Fruit fly (Drosophila melanogaster): ENCODE data around the gene CG7987.

CG7987 gene

DNA sequence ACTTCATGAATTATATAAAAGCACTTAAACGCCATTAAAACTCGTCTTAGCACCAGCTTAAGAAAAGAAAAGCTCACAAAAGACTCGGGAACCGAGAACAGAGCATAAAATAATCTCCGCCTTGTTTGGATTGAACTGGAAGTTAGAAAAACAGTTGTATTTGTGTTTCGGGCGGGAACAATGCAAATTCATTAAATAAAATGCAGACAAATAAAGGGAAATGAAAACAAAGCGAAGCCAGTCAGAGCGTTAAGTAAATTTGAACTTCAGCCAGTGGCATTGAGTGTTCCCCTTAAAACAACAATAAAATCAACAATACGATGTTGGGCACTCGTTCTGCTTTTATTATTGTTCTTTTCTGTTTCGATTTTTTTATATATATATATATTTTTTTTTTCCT lies 49.0 kb downstream of the CG7987 start:
- no peak for TF ChIP-seq toe (GFP tag; optimal IDR thresholded peaks at IDR 0.05)
- TF ChIP-seq CG33017 (tag; optimal IDR thresholded peaks at IDR 0.05): no peak
- no peak for TF ChIP-seq CG5204 (GFP tag; optimal IDR thresholded peaks at IDR 0.05)
- TF ChIP-seq cic (GFP tag; optimal IDR thresholded peaks at IDR 0.05): no peak
- no peak for TF ChIP-seq bab1 (GFP tag; optimal IDR thresholded peaks at IDR 0.05)
- TF ChIP-seq Crg-1 (GFP tag; optimal IDR thresholded peaks at IDR 0.05): no peak
- TF ChIP-seq CG11617 (GFP tag; optimal IDR thresholded peaks at IDR 0.05): no peak
- TF ChIP-seq CG14711 (tag; optimal IDR thresholded peaks at IDR 0.05): no peak
- no peak for TF ChIP-seq ovo (GFP tag; optimal IDR thresholded peaks at IDR 0.05)
- no peak for TF ChIP-seq CG7101 (tag; optimal IDR thresholded peaks at IDR 0.05)

- TF ChIP-seq Clk (GFP tag; optimal IDR thresholded peaks at IDR 0.05) (no peak), CG12768 (GFP tag; optimal IDR thresholded peaks at IDR 0.05) (no peak), toe (GFP tag; optimal IDR thresholded peaks at IDR 0.05) (no peak), CG1620 (GFP tag; optimal IDR thresholded peaks at IDR 0.05) (no peak), CG7045 (GFP tag; optimal IDR thresholded peaks at IDR 0.05) (no peak), Hr96 (GFP tag; optimal IDR thresholded peaks at IDR 0.05) (no peak), kay (GFP tag; ENCODE audit: borderline replicate concordance) (no peak), CG33017 (tag; optimal IDR thresholded peaks at IDR 0.05) (no peak), pad (GFP tag; optimal IDR thresholded peaks at IDR 0.05) (no peak), bab1 (GFP tag; optimal IDR thresholded peaks at IDR 0.05) (no peak), cic (GFP tag; optimal IDR thresholded peaks at IDR 0.05) (no peak)
Observed at dm6 chr3R:14520749-14521148, 54.9 kb downstream of the CG7987 start, which contains the start of gene Cyp313a1. Gene Cyp313a1 (plus strand): TSS chr3R:14521049.
